Fruit fly (Drosophila melanogaster): ENCODE results near the gene CG17129.

dm6 chr3L:666544-666943, 13.6 kb downstream of the CG17129 start:
- TF ChIP-seq Pif1A (GFP tag; optimal IDR thresholded peaks at IDR 0.05): no peak
- no peak for TF ChIP-seq Pif1B (GFP tag; optimal IDR thresholded peaks at IDR 0.05)
- TF ChIP-seq rn (GFP tag; IDR thresholded peaks at IDR 0.05): no peak
